Worm (Caenorhabditis elegans) whole organism, young adult: ENCODE measurements around the gene lpr-6.

Experiments used
- B0336.3 ChIP-seq: fragments of 200-800 bp; sonication (Bioruptor generic); IDR thresholded peaks from 2 replicates; pipeline ENCODE4 v1.3.6; 2022; ENCODE audit warnings: missing genetic modification characterization, missing compliant biosample characterization
- D2030.7 ChIP-seq: fragments of 200-800 bp; sonication (Bioruptor generic); IDR thresholded peaks from 2 replicates; pipeline ENCODE4 v1.3.6; 2022; ENCODE audit warnings: missing genetic modification reagents, missing genetic modification characterization, missing compliant biosample characterization
- T26A5.8 ChIP-seq: sonication (generic microtip); optimal IDR thresholded peaks from 2 replicates; lab custom pipeline; 2016; ENCODE audit warnings: missing genetic modification characterization, missing compliant biosample characterization
- athp-1 ChIP-seq: sonication (generic microtip); optimal IDR thresholded peaks from 2 replicates; lab custom pipeline; 2017; ENCODE audit warnings: mild to moderate bottlenecking, missing genetic modification characterization, missing compliant biosample characterization
- cebp-1 ChIP-seq, 2 experiments: fragments of 200-800 bp in 1 of 2; sonication (Bioruptor generic) in 1 of 2; sonication (generic microtip) in 1 of 2; IDR thresholded peaks in 1 of 2; optimal IDR thresholded peaks in 1 of 2; 2 replicates each; pipeline versions ENCODE4 v1.3.6 to Lab custom; 2017 to 2022; ENCODE audit warnings: missing compliant biosample characterization in 2 of 2, missing genetic modification characterization in 2 of 2, mild to moderate bottlenecking in 1 of 2, missing genetic modification reagents in 1 of 2, moderate library complexity in 1 of 2
- efl-1 ChIP-seq: fragments of 150-350 bp; optimal IDR thresholded peaks from 2 replicates; lab custom pipeline; 2014; ENCODE audit warnings: missing biosample characterization, missing genetic modification reagents, missing genetic modification characterization
- egl-18 ChIP-seq: fragments of 200-800 bp; sonication (Bioruptor generic); IDR thresholded peaks from 2 replicates; pipeline ENCODE4 v1.3.6; 2022; ENCODE audit warnings: missing genetic modification reagents, missing genetic modification characterization, missing compliant biosample characterization
- ets-4 ChIP-seq: fragments of 200-800 bp; sonication (Bioruptor generic); optimal IDR thresholded peaks from 2 replicates; lab custom pipeline; 2018; ENCODE audit warnings: mild to moderate bottlenecking, missing genetic modification characterization, missing compliant biosample characterization
- hrde-1 ChIP-seq: sonication (generic microtip); optimal IDR thresholded peaks from 2 replicates; lab custom pipeline; 2016; ENCODE audit warnings: missing genetic modification characterization, mild to moderate bottlenecking, missing compliant biosample characterization, moderate library complexity, missing genotype, missing genetic modification reagents, borderline replicate concordance
- let-526 ChIP-seq: fragments of 200-800 bp; sonication (Bioruptor generic); IDR thresholded peaks from 2 replicates; pipeline ENCODE4 v1.3.6; 2022; ENCODE audit warnings: missing genetic modification reagents, missing genetic modification characterization, missing compliant biosample characterization
- lin-26 ChIP-seq: fragments of 200-800 bp; sonication (Bioruptor generic); IDR thresholded peaks from 2 replicates; pipeline ENCODE4 v1.3.6; 2022; ENCODE audit warnings: missing genetic modification reagents, missing genetic modification characterization, missing compliant biosample characterization
- lin-54 ChIP-seq: fragments of 200-800 bp; sonication (Bioruptor generic); optimal IDR thresholded peaks from 2 replicates; lab custom pipeline; 2018; ENCODE audit warnings: mild to moderate bottlenecking, missing genetic modification characterization, missing compliant biosample characterization
- nhr-27 ChIP-seq: fragments of 200-800 bp; sonication (Bioruptor generic); optimal IDR thresholded peaks from 2 replicates; lab custom pipeline; 2018; ENCODE audit warnings: mild to moderate bottlenecking, missing genetic modification characterization, moderate library complexity, missing compliant biosample characterization
- ztf-6 ChIP-seq: fragments of 200-800 bp; sonication (Bioruptor generic); IDR thresholded peaks from 2 replicates; pipeline ENCODE4 v1.3.6; 2022; ENCODE audit warnings: missing genetic modification reagents, missing genetic modification characterization, missing compliant biosample characterization

DNA sequence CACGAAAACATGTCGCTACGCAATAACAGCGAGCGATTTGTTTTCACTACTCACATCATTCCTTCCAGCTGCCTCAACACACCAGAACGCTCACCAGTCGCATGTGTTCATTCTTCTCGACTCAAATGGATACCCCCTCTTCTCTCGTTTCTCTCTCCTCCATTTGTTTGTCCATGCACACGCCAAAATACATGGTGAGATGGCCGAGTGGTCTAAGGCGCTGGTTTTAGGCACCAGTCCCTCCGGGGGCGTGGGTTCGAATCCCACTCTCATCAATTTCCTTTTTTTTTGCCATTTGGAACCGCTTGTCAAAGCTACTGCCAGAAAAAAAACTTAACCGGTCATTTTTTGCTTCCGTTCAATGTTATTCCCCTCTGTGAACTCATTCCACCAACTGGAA, 35.7 kb downstream of the lpr-6 start:
- peak; percentile 51; the same call in 1 of the 2 replicates for TF ChIP-seq cebp-1 (GFP tag; IDR thresholded peaks at IDR 0.05; lab: Robert Waterston, UW)
- peak; percentile 83 for TF ChIP-seq cebp-1 (tag; optimal IDR thresholded peaks at IDR 0.05; lab: Kevin White, UChicago)
- 0 out of 2 replicates have a peak, but pooled peaks have one; percentile 64 for TF ChIP-seq egl-18 (GFP tag; lab: Robert Waterston, UW)
- TF ChIP-seq let-526, result peak; percentile 33; the same call in 1 of the 2 replicates
- peak; percentile 83 for TF ChIP-seq lin-26 (GFP tag; lab: Robert Waterston, UW)
- TF ChIP-seq nhr-27 (tag; lab: Kevin White, UChicago), result peak; percentile 61
- TF ChIP-seq D2030.7 (GFP tag; lab: Robert Waterston, UW), result peak; percentile 77
- TF ChIP-seq efl-1, result no peak
- peak; percentile 69 for TF ChIP-seq hrde-1 (tag; lab: Kevin White, UChicago)
- TF ChIP-seq T26A5.8 (tag; lab: Kevin White, UChicago), result no peak
- TF ChIP-seq athp-1 (tag; lab: Kevin White, UChicago), result peak; percentile 67
- peak; percentile 81 for TF ChIP-seq ets-4 (GFP tag; lab: Kevin White, UChicago)
- TF ChIP-seq B0336.3 (GFP tag; lab: Robert Waterston, UW), result peak; percentile 77; the same call in 1 of the 2 replicates
- TF ChIP-seq ztf-6 (GFP tag; lab: Robert Waterston, UW), result peak; percentile 82; the same call in 1 of the 2 replicates
- TF ChIP-seq lin-54 (GFP tag; lab: Kevin White, UChicago), result peak; percentile 72
